Worm (Caenorhabditis elegans) whole organism, late embryonic: ENCODE data around the gene ZK792.4.

ENCODE experiments used
- ama-1 ChIP-seq: fragments of 150-350 bp; optimal IDR thresholded peaks from 2 replicates; lab custom pipeline; 2014
- ceh-18 ChIP-seq: sonication (generic microtip); optimal IDR thresholded peaks from 2 replicates; lab custom pipeline; 2016; ENCODE audit warnings: missing genetic modification characterization, missing compliant biosample characterization
- ceh-2 ChIP-seq: sonication (generic microtip); optimal IDR thresholded peaks from 2 replicates; lab custom pipeline; 2016; ENCODE audit warnings: missing genotype, missing genetic modification characterization, missing compliant biosample characterization
- ceh-45 ChIP-seq: fragments of 200-800 bp; sonication (Bioruptor generic); IDR thresholded peaks from 2 replicates; pipeline ENCODE4 v1.3.6; 2022; ENCODE audit warnings: missing genetic modification reagents, missing genetic modification characterization, missing compliant biosample characterization
- ceh-9 ChIP-seq: sonication (generic microtip); optimal IDR thresholded peaks from 2 replicates; lab custom pipeline; 2016; ENCODE audit warnings: mild to moderate bottlenecking, missing genetic modification characterization, inconsistent platforms, missing compliant biosample characterization
- ets-4 ChIP-seq: sonication (generic microtip); optimal IDR thresholded peaks from 2 replicates; lab custom pipeline; 2016; ENCODE audit warnings: missing genetic modification characterization, missing compliant biosample characterization
- hlh-6 ChIP-seq: sonication (generic microtip); optimal IDR thresholded peaks from 2 replicates; lab custom pipeline; 2016; ENCODE audit warnings: missing genotype, missing genetic modification characterization, missing compliant biosample characterization
- madf-2 ChIP-seq: sonication (generic microtip); optimal IDR thresholded peaks from 2 replicates; lab custom pipeline; 2017; ENCODE audit warnings: missing genetic modification characterization, missing compliant biosample characterization
- nfya-1 ChIP-seq: sonication (generic microtip); optimal IDR thresholded peaks from 2 replicates; lab custom pipeline; 2017; ENCODE audit warnings: missing genetic modification characterization, mild to moderate bottlenecking, missing compliant biosample characterization, antibody characterized with exemption, moderate library complexity
- pag-3 ChIP-seq: sonication (generic microtip); optimal IDR thresholded peaks from 2 replicates; lab custom pipeline; 2016; ENCODE audit warnings: missing compliant biosample characterization, missing genetic modification characterization, borderline replicate concordance
- pha-4 ChIP-seq: fragments of 150-350 bp; optimal IDR thresholded peaks from 2 replicates; lab custom pipeline; 2018; ENCODE audit warnings: missing biosample characterization, missing genetic modification reagents, missing genetic modification characterization
- tbx-7 ChIP-seq: sonication (generic microtip); optimal IDR thresholded peaks from 2 replicates; lab custom pipeline; 2016; ENCODE audit warnings: missing genotype, missing genetic modification characterization, missing compliant biosample characterization

ce11 chrIV:11668001-11668400 is 13.8 kb downstream of the ZK792.4 start, which contains the start of gene atg-4.2:
- no peak for TF ChIP-seq nfya-1 (tag; lab: Kevin White, UChicago)
- TF ChIP-seq pha-4 (tag; lab: Kevin White, UChicago) = no peak
- TF ChIP-seq madf-2 (tag; lab: Kevin White, UChicago) = no peak
- TF ChIP-seq tbx-7 (tag; lab: Kevin White, UChicago) = no peak
- no peak for TF ChIP-seq pag-3 (tag; lab: Kevin White, UChicago)
- TF ChIP-seq ceh-2 (tag; lab: Kevin White, UChicago) = no peak
- TF ChIP-seq ama-1 (lab: Kevin White, UChicago) = no peak
- TF ChIP-seq ceh-9 = no peak
- TF ChIP-seq ets-4 (tag; lab: Kevin White, UChicago) = no peak
- no peak for TF ChIP-seq ceh-45 (GFP tag; lab: Robert Waterston, UW)
- no peak for TF ChIP-seq hlh-6 (tag; lab: Kevin White, UChicago)
- no peak for TF ChIP-seq ceh-18
